Worm (Caenorhabditis elegans): Measurements from ENCODE around the gene F11E6.9.

Gene F11E6.9

DNA sequence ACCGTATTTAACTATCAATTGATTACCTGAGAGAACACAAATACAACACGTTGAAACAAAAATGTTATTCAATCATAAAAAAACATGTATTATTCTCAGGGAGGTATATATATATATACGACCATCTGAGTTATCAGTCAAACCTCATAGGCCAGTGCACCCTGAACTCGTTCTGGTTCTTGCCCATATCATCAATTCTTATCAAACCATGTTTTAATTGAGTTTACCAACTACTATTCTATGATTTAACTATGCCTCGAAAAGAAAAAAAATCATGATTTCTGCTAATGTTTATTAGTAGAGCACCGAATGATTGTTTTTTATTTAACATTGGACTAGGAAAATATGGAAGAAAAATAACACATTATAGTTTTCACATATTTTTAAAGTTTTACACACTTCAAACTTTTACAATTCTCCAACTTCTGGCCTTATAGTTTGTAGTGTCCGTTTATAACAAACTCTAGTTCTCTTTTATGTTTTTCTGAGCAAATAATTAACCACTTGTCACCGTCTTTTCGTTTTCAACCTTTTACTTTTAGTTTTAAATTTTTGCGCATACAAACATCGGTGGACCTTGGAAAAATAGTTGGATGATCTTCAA, 42.8 kb downstream of the F11E6.9 start:
- no peak for TF ChIP-seq lin-13 (GFP tag; optimal IDR thresholded peaks at IDR 0.05)
- no peak for TF ChIP-seq nhr-6 (tag; optimal IDR thresholded peaks at IDR 0.05)
- TF ChIP-seq fos-1 (tag; optimal IDR thresholded peaks at IDR 0.05): peak; percentile 53

DNA sequence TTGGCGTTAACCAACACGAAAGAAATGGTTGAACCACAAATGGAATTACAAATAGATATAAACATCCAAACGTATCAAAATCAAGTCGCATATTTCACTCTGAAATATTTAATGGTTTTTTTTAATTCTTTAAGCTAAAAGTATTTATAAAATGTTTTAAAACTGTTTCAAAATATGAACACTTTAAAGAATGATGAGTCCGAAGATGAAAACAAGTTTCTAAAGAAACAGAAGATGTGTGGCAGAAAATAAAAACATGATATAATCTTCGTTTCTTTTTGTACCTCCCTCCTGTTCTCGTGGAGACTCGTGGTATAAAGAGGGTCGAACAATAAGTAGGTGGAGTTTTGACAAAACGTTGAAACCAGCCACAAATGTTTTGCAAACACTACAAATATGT, 43.9 kb downstream of the F11E6.9 start, which contains the start of gene lact-6:
TSS of gene lact-6 (minus strand) at position 101 of the 400 bp plus-strand sequence.
- TF ChIP-seq nhr-12 (tag; optimal IDR thresholded peaks at IDR 0.05): no peak
- TF ChIP-seq fos-1 (tag; optimal IDR thresholded peaks at IDR 0.05): no peak
- TF ChIP-seq nhr-10 (tag; optimal IDR thresholded peaks at IDR 0.05): no peak
- no peak for TF ChIP-seq skn-1 (tag; optimal IDR thresholded peaks at IDR 0.05)

DNA sequence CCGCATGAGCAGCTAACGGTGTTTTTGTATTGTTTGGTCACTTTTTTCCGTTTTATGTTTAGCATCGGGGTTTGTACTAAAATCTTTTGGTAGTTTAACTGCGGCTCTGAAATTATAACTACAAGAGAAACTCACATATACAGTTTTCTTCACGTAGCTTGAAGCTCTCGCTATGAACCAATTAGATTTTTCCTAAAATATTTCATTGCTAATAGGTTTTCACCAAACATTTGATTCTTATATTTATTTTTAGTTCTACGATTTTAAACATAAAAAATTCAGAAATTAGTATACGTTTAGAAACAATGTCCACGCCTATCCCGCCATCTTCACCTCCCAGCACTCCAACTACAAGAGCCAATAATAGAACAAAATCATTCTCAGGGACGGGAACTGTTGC, 47.7 kb downstream of the F11E6.9 start, which contains the start of gene C06A12.3:
TSS of gene C06A12.3 (plus strand) at position 301 of the 400 bp plus-strand sequence.
- no peak for TF ChIP-seq nhr-237 (tag; optimal IDR thresholded peaks at IDR 0.05)
- no peak for TF ChIP-seq skn-1 (tag; optimal IDR thresholded peaks at IDR 0.05)
- TF ChIP-seq unc-55 (GFP tag; optimal IDR thresholded peaks at IDR 0.05): no peak
- no peak for TF ChIP-seq ztf-4 (tag; optimal IDR thresholded peaks at IDR 0.05)
- no peak for TF ChIP-seq lin-39 (tag; optimal IDR thresholded peaks at IDR 0.05)
- TF ChIP-seq nhr-6 (tag; optimal IDR thresholded peaks at IDR 0.05): no peak
- no peak for TF ChIP-seq peb-1 (tag; optimal IDR thresholded peaks at IDR 0.05)

DNA sequence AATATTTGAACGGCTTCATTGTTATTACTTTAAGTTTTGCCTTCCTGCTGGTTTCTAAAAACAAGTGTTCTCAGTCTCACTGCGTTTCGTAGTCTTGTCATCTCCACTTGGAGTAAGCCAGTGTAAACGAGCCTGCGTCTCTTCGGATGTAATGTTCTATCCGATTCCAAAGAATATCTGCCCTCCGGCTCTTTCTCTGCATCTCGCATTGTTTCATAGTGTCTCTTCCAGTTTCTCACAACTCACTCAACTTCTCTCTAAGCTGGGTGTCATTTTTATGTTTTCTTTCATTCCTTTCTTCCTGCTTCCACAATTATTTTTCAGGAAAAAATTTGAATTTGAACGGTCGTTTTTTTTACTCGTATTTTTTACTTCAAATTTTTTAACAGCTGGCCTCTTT, 48.2 kb downstream of the F11E6.9 start:
- TF ChIP-seq peb-1 (tag; optimal IDR thresholded peaks at IDR 0.05) (no peak), skn-1 (tag; optimal IDR thresholded peaks at IDR 0.05) (no peak), lin-39 (tag; optimal IDR thresholded peaks at IDR 0.05) (no peak), unc-39 (tag; optimal IDR thresholded peaks at IDR 0.05) (no peak), egl-27 (tag; optimal IDR thresholded peaks at IDR 0.05) (no peak), fos-1 (tag; optimal IDR thresholded peaks at IDR 0.05) (no peak), lsy-2 (tag; optimal IDR thresholded peaks at IDR 0.05) (no peak), mbf-1 (tag; optimal IDR thresholded peaks at IDR 0.05) (no peak), nhr-25 (tag; optimal IDR thresholded peaks at IDR 0.05) (no peak), gmeb-1 (tag; optimal IDR thresholded peaks at IDR 0.05) (no peak), nhr-23 (tag; optimal IDR thresholded peaks at IDR 0.05) (no peak), unc-62 (GFP tag; optimal IDR thresholded peaks at IDR 0.05) (no peak), nhr-77 (tag; optimal IDR thresholded peaks at IDR 0.05) (no peak), sma-3 (GFP tag; optimal IDR thresholded peaks at IDR 0.05) (no peak), alr-1 (tag; optimal IDR thresholded peaks at IDR 0.05) (no peak), snpc-4 (tag; optimal IDR thresholded peaks at IDR 0.05) (no peak), mdl-1 (tag; optimal IDR thresholded peaks at IDR 0.05) (no peak), sma-9 (GFP tag; optimal IDR thresholded peaks at IDR 0.05) (peak; percentile 33), sma-9 (tag; optimal IDR thresholded peaks at IDR 0.05) (no peak), F13H6.1 (tag; optimal IDR thresholded peaks at IDR 0.05) (peak; percentile 5), unc-55 (GFP tag; optimal IDR thresholded peaks at IDR 0.05) (peak; percentile 64), nhr-6 (tag; optimal IDR thresholded peaks at IDR 0.05) (no peak), blmp-1 (tag; optimal IDR thresholded peaks at IDR 0.05; ENCODE audit: insufficient read depth) (no peak), elt-3 (tag; optimal IDR thresholded peaks at IDR 0.05) (no peak), lin-13 (GFP tag; optimal IDR thresholded peaks at IDR 0.05) (no peak), aly-2 (tag; optimal IDR thresholded peaks at IDR 0.05) (no peak), nhr-10 (tag; optimal IDR thresholded peaks at IDR 0.05) (no peak), nhr-21 (tag; optimal IDR thresholded peaks at IDR 0.05) (no peak), nhr-237 (tag; optimal IDR thresholded peaks at IDR 0.05) (no peak), ama-1 (optimal IDR thresholded peaks at IDR 0.05) (no peak), C34F6.9 (tag; optimal IDR thresholded peaks at IDR 0.05) (peak; percentile 32), ZK546.5 (tag; optimal IDR thresholded peaks at IDR 0.05) (no peak)
